1 fruit fly cellular context compared by ENCODE assay signal in genomic region chr3L:8584086-8584485, dm6.
A peak's percentile ranks its signal among the peaks of the same experiment; 100 is the strongest.
TF ChIP-seq lines count a peak whose summit lies in the region.

No protein-coding gene starts in this region.

TF ChIP-seq in whole organism, embryonic, 481 proteins besides CTCF, POLR2A, EP300 and RAD21 (continued from another document and continues in another):
- TF ChIP-seq Doc3 (GFP tag; IDR thresholded peaks at IDR 0.05; lab: Robert Waterston, UW; ENCODE audit: partially characterized antibody) (no peak), Atf3 (GFP tag; optimal IDR thresholded peaks at IDR 0.05; lab: Kevin White, UChicago) (no peak), Jarid2 (GFP tag; optimal IDR thresholded peaks at IDR 0.05; lab: Kevin White, UChicago) (no peak), CrebB (tag; optimal IDR thresholded peaks at IDR 0.05; lab: Kevin White, UChicago) (peak; percentile 0), chm (GFP tag; IDR thresholded peaks at IDR 0.05; lab: Robert Waterston, UW) (no peak), tna (GFP tag; IDR thresholded peaks at IDR 0.05; lab: Robert Waterston, UW; ENCODE audit: partially characterized antibody) (no peak), dm (GFP tag; optimal IDR thresholded peaks at IDR 0.05; lab: Kevin White, UChicago) (no peak), C15 (GFP tag; IDR thresholded peaks at IDR 0.05; lab: Robert Waterston, UW) (no peak), CG43689 (GFP tag; IDR thresholded peaks at IDR 0.05; lab: Robert Waterston, UW) (no peak), crol (GFP tag; IDR thresholded peaks at IDR 0.05; lab: Robert Waterston, UW) (no peak), gsb-n (tag; optimal IDR thresholded peaks at IDR 0.05; lab: Kevin White, UChicago) (no peak), crp (GFP tag; optimal IDR thresholded peaks at IDR 0.05; lab: Kevin White, UChicago) (no peak), CG15073 (GFP tag; optimal IDR thresholded peaks at IDR 0.05; lab: Kevin White, UChicago) (no peak), CG9932 (GFP tag; IDR thresholded peaks at IDR 0.05; lab: Robert Waterston, UW) (no peak), zfh1 (GFP tag; IDR thresholded peaks at IDR 0.05; lab: Robert Waterston, UW) (no peak), CG1647 (GFP tag; optimal IDR thresholded peaks at IDR 0.05; lab: Kevin White, UChicago) (peak; percentile 39), hbn (GFP tag; IDR thresholded peaks at IDR 0.05; lab: Robert Waterston, UW; ENCODE audit: partially characterized antibody) (no peak), CG4707 (GFP tag; optimal IDR thresholded peaks at IDR 0.05; lab: Kevin White, UChicago) (no peak), Dek (tag; optimal IDR thresholded peaks at IDR 0.05; lab: Kevin White, UChicago) (peak; percentile 34), CG1602 (GFP tag; optimal IDR thresholded peaks at IDR 0.05; lab: Kevin White, UChicago) (no peak), nau (GFP tag; optimal IDR thresholded peaks at IDR 0.05; lab: Kevin White, UChicago) (no peak), CG7839 (tag; optimal IDR thresholded peaks at IDR 0.05; lab: Kevin White, UChicago) (no peak), gcm (GFP tag; optimal IDR thresholded peaks at IDR 0.05; lab: Kevin White, UChicago) (no peak), Dfd (GFP tag; optimal IDR thresholded peaks at IDR 0.05; lab: Kevin White, UChicago) (no peak), Myb (GFP tag; optimal IDR thresholded peaks at IDR 0.05; lab: Kevin White, UChicago) (no peak), rib (GFP tag; IDR thresholded peaks at IDR 0.05; lab: Robert Waterston, UW) (0 out of 2 replicates have a peak, but pooled peaks have one; percentile 31), chn (GFP tag; optimal IDR thresholded peaks at IDR 0.05; lab: Kevin White, UChicago) (no peak), Sox100B (GFP tag; optimal IDR thresholded peaks at IDR 0.05; lab: Kevin White, UChicago) (no peak), sim (GFP tag; IDR thresholded peaks at IDR 0.05; lab: Robert Waterston, UW) (no peak), CG34224 (GFP tag; IDR thresholded peaks at IDR 0.05; lab: Robert Waterston, UW; ENCODE audit: partially characterized antibody) (no peak), Eip74EF (GFP tag; optimal IDR thresholded peaks at IDR 0.05; lab: Kevin White, UChicago) (no peak), gce (GFP tag; IDR thresholded peaks at IDR 0.05; lab: Robert Waterston, UW) (peak; percentile 33; the same call in 1 of the 3 replicates), CG17612 (GFP tag; IDR thresholded peaks at IDR 0.05; lab: Robert Waterston, UW) (no peak), emc (GFP tag; optimal IDR thresholded peaks at IDR 0.05; lab: Kevin White, UChicago) (no peak), z (GFP tag; IDR thresholded peaks at IDR 0.05; lab: Robert Waterston, UW) (no peak), sc (optimal IDR thresholded peaks at IDR 0.05; lab: Kevin White, UChicago) (no peak), sc (GFP tag; optimal IDR thresholded peaks at IDR 0.05; lab: Kevin White, UChicago) (no peak), CG10267 (tag; optimal IDR thresholded peaks at IDR 0.05; lab: Kevin White, UChicago) (no peak), danr (GFP tag; IDR thresholded peaks at IDR 0.05; lab: Robert Waterston, UW) (no peak), Hr3 (GFP tag; optimal IDR thresholded peaks at IDR 0.05; lab: Kevin White, UChicago) (no peak), CG14860 (GFP tag; IDR thresholded peaks at IDR 0.05; lab: Robert Waterston, UW; ENCODE audit: partially characterized antibody) (no peak), btn (GFP tag; optimal IDR thresholded peaks at IDR 0.05; lab: Kevin White, UChicago) (no peak), pan (optimal IDR thresholded peaks at IDR 0.05; lab: Kevin White, UChicago) (no peak), pan (GFP tag; optimal IDR thresholded peaks at IDR 0.05 in 1 of 2, IDR thresholded peaks at IDR 0.05 in 1 of 2) (no peak), Bdp1 (GFP tag; optimal IDR thresholded peaks at IDR 0.05; lab: Kevin White, UChicago) (no peak), YL-1 (GFP tag; optimal IDR thresholded peaks at IDR 0.05; lab: Kevin White, UChicago) (no peak), Lpt (GFP tag; optimal IDR thresholded peaks at IDR 0.05; lab: Kevin White, UChicago) (no peak), nerfin-1 (tag; optimal IDR thresholded peaks at IDR 0.05; lab: Kevin White, UChicago) (no peak), CG18619 (GFP tag; optimal IDR thresholded peaks at IDR 0.05; lab: Kevin White, UChicago) (peak; percentile 22), Oli (tag; optimal IDR thresholded peaks at IDR 0.05; lab: Kevin White, UChicago) (no peak), CG8388 (GFP tag; optimal IDR thresholded peaks at IDR 0.05; lab: Kevin White, UChicago) (no peak), ken (GFP tag; IDR thresholded peaks at IDR 0.05; lab: Robert Waterston, UW) (no peak), CG31224 (GFP tag; IDR thresholded peaks at IDR 0.05; lab: Robert Waterston, UW) (no peak), grn (GFP tag; optimal IDR thresholded peaks at IDR 0.05; lab: Kevin White, UChicago) (no peak), Hey (tag; optimal IDR thresholded peaks at IDR 0.05; lab: Kevin White, UChicago) (no peak), Drgx (GFP tag; IDR thresholded peaks at IDR 0.05; lab: Robert Waterston, UW) (no peak), stc (GFP tag; IDR thresholded peaks at IDR 0.05; lab: Robert Waterston, UW) (no peak), sna (GFP tag; IDR thresholded peaks at IDR 0.05; lab: Robert Waterston, UW; ENCODE audit: partially characterized antibody) (no peak), CG11696 (GFP tag; IDR thresholded peaks at IDR 0.05; lab: Robert Waterston, UW) (no peak), pho (GFP tag; optimal IDR thresholded peaks at IDR 0.05; lab: Kevin White, UChicago) (peak; percentile 12), CG8359 (GFP tag; optimal IDR thresholded peaks at IDR 0.05; lab: Kevin White, UChicago; ENCODE audit: borderline replicate concordance) (no peak), ci (GFP tag; IDR thresholded peaks at IDR 0.05; lab: Robert Waterston, UW) (no peak; the same call in 2 of the 3 replicates), CG3163 (GFP tag; optimal IDR thresholded peaks at IDR 0.05; lab: Kevin White, UChicago) (no peak), CG10959 (GFP tag; IDR thresholded peaks at IDR 0.05; lab: Robert Waterston, UW) (no peak), E2f2 (GFP tag; IDR thresholded peaks at IDR 0.05; lab: Robert Waterston, UW) (no peak), trem (tag; optimal IDR thresholded peaks at IDR 0.05; lab: Kevin White, UChicago) (no peak), CG15011 (GFP tag; optimal IDR thresholded peaks at IDR 0.05; lab: Kevin White, UChicago) (peak; percentile 21), hb (GFP tag; IDR thresholded peaks at IDR 0.05; lab: Robert Waterston, UW; ENCODE audit: partially characterized antibody) (no peak), cad (GFP tag; optimal IDR thresholded peaks at IDR 0.05; lab: Kevin White, UChicago) (no peak), fd96Cb (tag; optimal IDR thresholded peaks at IDR 0.05; lab: Kevin White, UChicago) (no peak), Ada2b (GFP tag; IDR thresholded peaks at IDR 0.05; lab: Robert Waterston, UW) (no peak), Nf-YB (GFP tag; optimal IDR thresholded peaks at IDR 0.05; lab: Kevin White, UChicago) (no peak), croc (GFP tag; conservative IDR thresholded peaks at IDR 0.05; lab: Robert Waterston, UW) (no peak), CG10462 (GFP tag; optimal IDR thresholded peaks at IDR 0.05; lab: Kevin White, UChicago) (no peak), Fer2 (tag; optimal IDR thresholded peaks at IDR 0.05; lab: Kevin White, UChicago) (peak; percentile 3), yki (optimal IDR thresholded peaks at IDR 0.05; lab: Kevin White, UChicago) (no peak), wor (GFP tag; IDR thresholded peaks at IDR 0.05; lab: Robert Waterston, UW) (no peak), dimm (GFP tag; IDR thresholded peaks at IDR 0.05; lab: Robert Waterston, UW) (no peak), hth (optimal IDR thresholded peaks at IDR 0.05; lab: Kevin White, UChicago) (no peak), caup (GFP tag; optimal IDR thresholded peaks at IDR 0.05; lab: Kevin White, UChicago; ENCODE audit: severe bottlenecking) (peak; percentile 69), lbe (GFP tag; optimal IDR thresholded peaks at IDR 0.05; lab: Kevin White, UChicago) (no peak), kay (GFP tag; optimal IDR thresholded peaks at IDR 0.05; lab: Kevin White, UChicago) (no peak), so (GFP tag; IDR thresholded peaks at IDR 0.05; lab: Robert Waterston, UW) (no peak), Poxn (GFP tag; IDR thresholded peaks at IDR 0.05; lab: Robert Waterston, UW) (no peak), wek (GFP tag; optimal IDR thresholded peaks at IDR 0.05; lab: Kevin White, UChicago) (peak; percentile 68), al (GFP tag; IDR thresholded peaks at IDR 0.05; lab: Robert Waterston, UW) (no peak), CG12104 (GFP tag; optimal IDR thresholded peaks at IDR 0.05; lab: Kevin White, UChicago) (peak; percentile 8), ERR (GFP tag; optimal IDR thresholded peaks at IDR 0.05; lab: Kevin White, UChicago) (no peak), ssp (GFP tag; IDR thresholded peaks at IDR 0.05; lab: Robert Waterston, UW) (no peak), ap (GFP tag; IDR thresholded peaks at IDR 0.05; lab: Robert Waterston, UW) (no peak), slp2 (GFP tag; optimal IDR thresholded peaks at IDR 0.05; lab: Kevin White, UChicago) (no peak), sisA (GFP tag; IDR thresholded peaks at IDR 0.05; lab: Robert Waterston, UW) (no peak), CG10654 (GFP tag; optimal IDR thresholded peaks at IDR 0.05; lab: Kevin White, UChicago) (no peak), CG7556 (GFP tag; optimal IDR thresholded peaks at IDR 0.05; lab: Kevin White, UChicago) (no peak), D19A (tag; optimal IDR thresholded peaks at IDR 0.05; lab: Kevin White, UChicago) (no peak), CG10565 (GFP tag; optimal IDR thresholded peaks at IDR 0.05; lab: Kevin White, UChicago) (no peak), dpn (GFP tag; optimal IDR thresholded peaks at IDR 0.05; lab: Kevin White, UChicago) (peak in 1 of 2 experiments; percentile 30), Ets97D (GFP tag; optimal IDR thresholded peaks at IDR 0.05; lab: Kevin White, UChicago) (no peak), Fer1 (GFP tag; optimal IDR thresholded peaks at IDR 0.05; lab: Kevin White, UChicago) (peak; percentile 61), CG32532 (GFP tag; IDR thresholded peaks at IDR 0.05; lab: Robert Waterston, UW) (no peak), CG18011 (GFP tag; optimal IDR thresholded peaks at IDR 0.05; lab: Kevin White, UChicago) (no peak), CG12299 (tag; optimal IDR thresholded peaks at IDR 0.05; lab: Kevin White, UChicago) (peak; percentile 27), CG33213 (GFP tag; optimal IDR thresholded peaks at IDR 0.05; lab: Kevin White, UChicago) (no peak), Meics (GFP tag; optimal IDR thresholded peaks at IDR 0.05; lab: Kevin White, UChicago) (peak; percentile 58), ase (GFP tag; IDR thresholded peaks at IDR 0.05; lab: Robert Waterston, UW) (no peak), CG10147 (GFP tag; optimal IDR thresholded peaks at IDR 0.05; lab: Kevin White, UChicago) (no peak), CG12659 (GFP tag; optimal IDR thresholded peaks at IDR 0.05; lab: Kevin White, UChicago) (peak; percentile 2), CG9797 (GFP tag; optimal IDR thresholded peaks at IDR 0.05; lab: Kevin White, UChicago) (no peak), br (optimal IDR thresholded peaks at IDR 0.05; lab: Kevin White, UChicago) (no peak), bigmax (GFP tag; optimal IDR thresholded peaks at IDR 0.05; lab: Kevin White, UChicago) (no peak), tup (GFP tag; optimal IDR thresholded peaks at IDR 0.05; lab: Kevin White, UChicago) (peak; percentile 24), CG16813 (GFP tag; IDR thresholded peaks at IDR 0.05; lab: Robert Waterston, UW; ENCODE audit: partially characterized antibody) (no peak), CG18764 (GFP tag; optimal IDR thresholded peaks at IDR 0.05; lab: Kevin White, UChicago) (peak; percentile 26), oc (tag; optimal IDR thresholded peaks at IDR 0.05; lab: Kevin White, UChicago) (no peak), tio (GFP tag; optimal IDR thresholded peaks at IDR 0.05; lab: Kevin White, UChicago) (peak; percentile 45), CG15479 (GFP tag; optimal IDR thresholded peaks at IDR 0.05; lab: Kevin White, UChicago) (no peak), maf-S (GFP tag; optimal IDR thresholded peaks at IDR 0.05; lab: Kevin White, UChicago) (peak; percentile 1), ash1 (GFP tag; optimal IDR thresholded peaks at IDR 0.05; lab: Kevin White, UChicago) (no peak), CHES-1-like (GFP tag; optimal IDR thresholded peaks at IDR 0.05; lab: Kevin White, UChicago) (no peak), CG3847 (GFP tag; IDR thresholded peaks at IDR 0.05; lab: Robert Waterston, UW) (no peak), exex (tag; optimal IDR thresholded peaks at IDR 0.05; lab: Kevin White, UChicago) (peak; percentile 6), CG13296 (GFP tag; optimal IDR thresholded peaks at IDR 0.05; lab: Kevin White, UChicago) (peak; percentile 53), en (GFP tag; optimal IDR thresholded peaks at IDR 0.05; lab: Kevin White, UChicago) (peak; percentile 30), CG15514 (GFP tag; optimal IDR thresholded peaks at IDR 0.05; lab: Kevin White, UChicago) (peak; percentile 68), MESR4 (GFP tag; optimal IDR thresholded peaks at IDR 0.05; lab: Kevin White, UChicago) (no peak), CG12071 (GFP tag; optimal IDR thresholded peaks at IDR 0.05; lab: Kevin White, UChicago) (peak; percentile 75), tap (tag; optimal IDR thresholded peaks at IDR 0.05; lab: Kevin White, UChicago) (no peak), repo (GFP tag; optimal IDR thresholded peaks at IDR 0.05; lab: Kevin White, UChicago) (no peak), Ravus (GFP tag; IDR thresholded peaks at IDR 0.05; lab: Robert Waterston, UW) (no peak), CG32767 (GFP tag; IDR thresholded peaks at IDR 0.05; lab: Robert Waterston, UW) (no peak), Atf6 (GFP tag; IDR thresholded peaks at IDR 0.05; lab: Robert Waterston, UW) (peak; percentile 79), CG6175 (GFP tag; IDR thresholded peaks at IDR 0.05; lab: Robert Waterston, UW) (no peak), HLHmδ (GFP tag; optimal IDR thresholded peaks at IDR 0.05; lab: Kevin White, UChicago) (no peak), CG1529 (GFP tag; optimal IDR thresholded peaks at IDR 0.05; lab: Kevin White, UChicago) (no peak), CG13424 (tag; optimal IDR thresholded peaks at IDR 0.05; lab: Kevin White, UChicago) (no peak), Usf (GFP tag; optimal IDR thresholded peaks at IDR 0.05; lab: Kevin White, UChicago) (no peak), Dbx (GFP tag; IDR thresholded peaks at IDR 0.05; lab: Robert Waterston, UW) (peak; percentile 52; the same call in 1 of the 3 replicates), ind (GFP tag; optimal IDR thresholded peaks at IDR 0.05; lab: Kevin White, UChicago) (no peak), crc (GFP tag; optimal IDR thresholded peaks at IDR 0.05; lab: Kevin White, UChicago) (no peak)
